Fruit fly (Drosophila melanogaster): ENCODE measurements around the gene CG43401.

CG43401 gene

DNA sequence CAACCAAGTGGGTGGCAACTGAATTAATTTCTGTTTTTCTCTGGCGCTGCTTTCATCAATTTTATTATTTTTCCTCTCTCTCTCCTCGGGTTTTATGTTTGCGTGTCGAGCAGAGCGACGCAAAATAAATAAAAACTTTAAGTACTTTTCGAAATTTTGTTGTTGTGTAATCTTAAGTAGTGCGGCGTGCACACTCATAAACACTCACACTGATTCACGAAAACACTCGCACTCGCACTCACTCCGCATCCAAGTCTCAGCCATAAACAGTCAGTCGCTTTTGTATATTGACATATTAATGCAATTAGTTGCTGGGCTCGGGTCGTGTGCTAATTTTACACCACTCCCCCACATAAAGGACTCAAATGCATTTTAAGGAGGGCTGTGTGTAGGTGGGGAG lies 6.7 kb downstream of the CG43401 start:
- TF ChIP-seq Hr83 (GFP tag; optimal IDR thresholded peaks at IDR 0.05; ENCODE audit: poor library complexity, severe bottlenecking) (no peak), lola (GFP tag; optimal IDR thresholded peaks at IDR 0.05) (no peak), foxo (GFP tag; optimal IDR thresholded peaks at IDR 0.05) (no peak), psq (GFP tag; optimal IDR thresholded peaks at IDR 0.05) (no peak), OdsH (GFP tag; optimal IDR thresholded peaks at IDR 0.05) (no peak), dl (GFP tag; optimal IDR thresholded peaks at IDR 0.05; ENCODE audit: insufficient read depth in 1 of 2, partially characterized antibody in 2 of 2) (no peak), Hr78 (GFP tag; optimal IDR thresholded peaks at IDR 0.05) (no peak), CG32264 (GFP tag; optimal IDR thresholded peaks at IDR 0.05) (no peak)

DNA sequence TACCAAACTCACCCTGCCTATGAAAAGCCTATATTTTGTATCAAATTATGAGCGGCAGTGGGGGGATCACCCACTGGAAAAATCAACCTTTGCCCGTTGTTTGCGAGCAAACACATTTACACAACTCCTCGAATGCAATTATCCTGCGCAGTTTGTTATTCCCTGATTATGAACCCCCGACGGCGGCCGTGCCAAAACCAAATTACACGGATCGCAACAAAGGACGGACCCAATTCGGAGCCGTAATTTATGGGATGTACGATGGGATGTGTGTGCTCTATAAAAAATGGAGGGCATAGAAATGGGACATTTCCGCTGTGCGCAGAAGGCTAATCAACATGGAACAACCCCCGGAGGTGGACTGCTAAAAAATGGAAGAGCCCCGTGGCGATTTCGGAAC lies 7.2 kb downstream of the CG43401 start:
- TF ChIP-seq Hnf4 (GFP tag; optimal IDR thresholded peaks at IDR 0.05) (no peak), Hr78 (GFP tag; optimal IDR thresholded peaks at IDR 0.05) (no peak), fru (GFP tag; optimal IDR thresholded peaks at IDR 0.05) (no peak), dsf (GFP tag; optimal IDR thresholded peaks at IDR 0.05; ENCODE audit: borderline replicate concordance) (no peak), Mio (GFP tag; optimal IDR thresholded peaks at IDR 0.05) (no peak), sv (GFP tag; optimal IDR thresholded peaks at IDR 0.05) (no peak), tai (GFP tag; optimal IDR thresholded peaks at IDR 0.05) (no peak), rgr (GFP tag; optimal IDR thresholded peaks at IDR 0.05) (no peak), Dif (GFP tag; optimal IDR thresholded peaks at IDR 0.05; ENCODE audit: partially characterized antibody) (no peak), CG32264 (GFP tag; optimal IDR thresholded peaks at IDR 0.05) (no peak), OdsH (GFP tag; optimal IDR thresholded peaks at IDR 0.05) (no peak), HLH106 (tag; optimal IDR thresholded peaks at IDR 0.05) (no peak), GATAd (GFP tag; optimal IDR thresholded peaks at IDR 0.05) (no peak), CrebA (GFP tag; optimal IDR thresholded peaks at IDR 0.05; ENCODE audit: borderline replicate concordance) (no peak), h (GFP tag; optimal IDR thresholded peaks at IDR 0.05) (no peak), Hr83 (GFP tag; optimal IDR thresholded peaks at IDR 0.05; ENCODE audit: poor library complexity, severe bottlenecking) (no peak), dmrt93B (GFP tag; optimal IDR thresholded peaks at IDR 0.05) (no peak), Abd-B (GFP tag; optimal IDR thresholded peaks at IDR 0.05) (no peak)

DNA sequence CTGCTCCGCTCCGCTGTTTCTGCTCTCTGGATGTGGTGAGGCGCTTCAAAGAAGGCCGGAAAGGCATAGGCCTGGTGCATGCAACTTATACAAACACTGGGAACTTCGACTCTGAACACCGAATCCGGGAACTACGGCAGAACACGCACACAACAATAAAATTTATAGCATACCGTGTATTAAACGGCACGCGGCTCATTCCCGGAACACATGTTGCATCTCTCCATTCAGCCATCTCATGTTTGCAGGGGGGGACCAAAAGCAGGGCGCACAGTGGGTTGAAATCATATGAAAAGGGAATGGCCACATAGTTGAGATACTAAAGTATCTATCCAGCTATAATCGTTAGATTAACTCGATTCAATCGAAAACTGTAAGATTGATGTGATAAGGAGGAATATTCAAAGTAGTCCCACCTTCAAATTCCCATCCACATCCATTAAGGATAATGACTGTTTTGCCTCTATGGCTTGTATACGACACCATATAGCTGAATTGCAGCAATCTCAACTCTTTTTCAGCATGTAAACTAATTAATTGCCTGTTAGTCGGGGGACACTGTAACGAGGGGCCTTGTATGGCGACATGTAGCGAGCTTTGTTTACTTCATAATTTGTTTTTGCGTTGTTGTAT lies 11.6 kb downstream of the CG43401 start:
- TF ChIP-seq woc (GFP tag; optimal IDR thresholded peaks at IDR 0.05), result peak; percentile 22
- TF ChIP-seq HLH106 (tag; optimal IDR thresholded peaks at IDR 0.05), result peak; percentile 24
- peak; percentile 26 for TF ChIP-seq psq (GFP tag; optimal IDR thresholded peaks at IDR 0.05)
- no peak for TF ChIP-seq Dfd (GFP tag; optimal IDR thresholded peaks at IDR 0.05)
- TF ChIP-seq dmrt93B (GFP tag; optimal IDR thresholded peaks at IDR 0.05), result no peak
- TF ChIP-seq dl (GFP tag; optimal IDR thresholded peaks at IDR 0.05; ENCODE audit: insufficient read depth in 1 of 2, partially characterized antibody in 2 of 2), result no peak
- TF ChIP-seq jim (GFP tag; optimal IDR thresholded peaks at IDR 0.05), result no peak
- TF ChIP-seq ey (GFP tag; optimal IDR thresholded peaks at IDR 0.05), result peak; percentile 48
- TF ChIP-seq rgr (GFP tag; optimal IDR thresholded peaks at IDR 0.05), result peak; percentile 28
- peak in 1 of 2 experiments; percentile 63 for TF ChIP-seq foxo (GFP tag; optimal IDR thresholded peaks at IDR 0.05)
- TF ChIP-seq Hr83 (GFP tag; optimal IDR thresholded peaks at IDR 0.05; ENCODE audit: poor library complexity, severe bottlenecking), result no peak
- no peak for TF ChIP-seq Myc (optimal IDR thresholded peaks at IDR 0.05)
- no peak for TF ChIP-seq CrebA (GFP tag; optimal IDR thresholded peaks at IDR 0.05; ENCODE audit: borderline replicate concordance)
- no peak for TF ChIP-seq Rel (GFP tag; optimal IDR thresholded peaks at IDR 0.05)
- no peak for TF ChIP-seq Rel (tag; optimal IDR thresholded peaks at IDR 0.05)
- TF ChIP-seq Mio (GFP tag; optimal IDR thresholded peaks at IDR 0.05), result no peak
- TF ChIP-seq Dif (GFP tag; optimal IDR thresholded peaks at IDR 0.05; ENCODE audit: partially characterized antibody), result no peak
- TF ChIP-seq lola (GFP tag; optimal IDR thresholded peaks at IDR 0.05), result no peak
- TF ChIP-seq OdsH (GFP tag; optimal IDR thresholded peaks at IDR 0.05), result peak; percentile 34
- no peak for TF ChIP-seq Vsx2 (GFP tag; optimal IDR thresholded peaks at IDR 0.05; ENCODE audit: partially characterized antibody)
- TF ChIP-seq Abd-B (GFP tag; optimal IDR thresholded peaks at IDR 0.05), result no peak
- no peak for TF ChIP-seq N (GFP tag; optimal IDR thresholded peaks at IDR 0.05)
- TF ChIP-seq usp (GFP tag; optimal IDR thresholded peaks at IDR 0.05), result no peak
- TF ChIP-seq fru (GFP tag; optimal IDR thresholded peaks at IDR 0.05), result peak; percentile 50
- TF ChIP-seq Hr78 (GFP tag; optimal IDR thresholded peaks at IDR 0.05), result no peak
- TF ChIP-seq dsf (GFP tag; optimal IDR thresholded peaks at IDR 0.05; ENCODE audit: borderline replicate concordance), result no peak
- TF ChIP-seq Hnf4 (GFP tag; optimal IDR thresholded peaks at IDR 0.05), result peak; percentile 24
- no peak for TF ChIP-seq sage (GFP tag; optimal IDR thresholded peaks at IDR 0.05)
- TF ChIP-seq tai (GFP tag; optimal IDR thresholded peaks at IDR 0.05), result no peak
- TF ChIP-seq brk (GFP tag; optimal IDR thresholded peaks at IDR 0.05), result no peak
- TF ChIP-seq h (GFP tag; optimal IDR thresholded peaks at IDR 0.05), result peak; percentile 49
- no peak for TF ChIP-seq CG9705 (GFP tag; optimal IDR thresholded peaks at IDR 0.05)
- TF ChIP-seq sv (GFP tag; optimal IDR thresholded peaks at IDR 0.05), result peak; percentile 39
- TF ChIP-seq Jra (GFP tag; optimal IDR thresholded peaks at IDR 0.05), result no peak
- no peak for TF ChIP-seq CG32264 (GFP tag; optimal IDR thresholded peaks at IDR 0.05)
- TF ChIP-seq br (GFP tag; optimal IDR thresholded peaks at IDR 0.05), result peak; percentile 40
- no peak for TF ChIP-seq GATAd (GFP tag; optimal IDR thresholded peaks at IDR 0.05)
- no peak for TF ChIP-seq pan (optimal IDR thresholded peaks at IDR 0.05)
- TF ChIP-seq Sp1 (GFP tag; optimal IDR thresholded peaks at IDR 0.05), result peak; percentile 23

Measured in whole organism, wandering third instar larva.